Worm (Caenorhabditis elegans) whole organism, late embryonic: Measurements from ENCODE around the gene T10C6.6.
"Not testable (repeated sequence)": the region's sequence is repeated elsewhere in the genome, so short reads cannot be mapped to it uniquely, and the experiment has no call there.

Experiments used
- C08G9.2 ChIP-seq: sonication (generic microtip); optimal IDR thresholded peaks from 2 replicates; lab custom pipeline; 2016; ENCODE audit warnings: mild to moderate bottlenecking, missing genetic modification characterization, moderate library complexity, missing compliant biosample characterization
- C38D4.7 ChIP-seq: fragments of 200-800 bp; sonication (Bioruptor generic); optimal IDR thresholded peaks from 2 replicates; lab custom pipeline; 2018; ENCODE audit warnings: mild to moderate bottlenecking, missing genetic modification characterization, moderate library complexity, missing compliant biosample characterization
- K09A11.1 ChIP-seq: sonication (generic microtip); optimal IDR thresholded peaks from 2 replicates; lab custom pipeline; 2017; ENCODE audit warnings: antibody characterized with exemption, mild to moderate bottlenecking, missing genetic modification characterization, missing compliant biosample characterization; ENCODE audit not compliant: insufficient read depth
- T23F11.4 ChIP-seq: fragments of 200-800 bp; sonication (Bioruptor generic); optimal IDR thresholded peaks from 2 replicates; lab custom pipeline; 2018; ENCODE audit warnings: mild to moderate bottlenecking, missing genetic modification characterization, missing compliant biosample characterization
- Y22D7AL.16 ChIP-seq: sonication (generic microtip); optimal IDR thresholded peaks from 2 replicates; lab custom pipeline; 2016; ENCODE audit warnings: missing genetic modification characterization, missing compliant biosample characterization
- ceh-14 ChIP-seq: sonication (generic microtip); optimal IDR thresholded peaks from 2 replicates; lab custom pipeline; 2016; ENCODE audit warnings: missing genotype, missing genetic modification characterization, missing compliant biosample characterization
- ceh-19 ChIP-seq: fragments of 200-800 bp; sonication (Bioruptor generic); optimal IDR thresholded peaks from 2 replicates; lab custom pipeline; 2018; ENCODE audit warnings: mild to moderate bottlenecking, missing genetic modification characterization, missing compliant biosample characterization
- ceh-31 ChIP-seq: sonication (generic microtip); optimal IDR thresholded peaks from 2 replicates; lab custom pipeline; 2016; ENCODE audit warnings: missing genetic modification characterization, missing compliant biosample characterization
- ceh-48 ChIP-seq: sonication (generic microtip); optimal IDR thresholded peaks from 2 replicates; lab custom pipeline; 2016; ENCODE audit warnings: missing genetic modification characterization, inconsistent platforms, missing compliant biosample characterization
- ceh-6 ChIP-seq: fragments of 200-800 bp; sonication (Bioruptor generic); optimal IDR thresholded peaks from 2 replicates; lab custom pipeline; 2018; ENCODE audit warnings: mild to moderate bottlenecking, missing genetic modification characterization, missing compliant biosample characterization
- che-1 ChIP-seq: sonication (generic microtip); optimal IDR thresholded peaks from 2 replicates; lab custom pipeline; 2016; ENCODE audit warnings: mild to moderate bottlenecking, missing genetic modification characterization, missing compliant biosample characterization
- dmd-4 ChIP-seq: sonication (generic microtip); optimal IDR thresholded peaks from 2 replicates; lab custom pipeline; 2016; ENCODE audit warnings: borderline replicate concordance, missing genetic modification characterization, missing compliant biosample characterization
- elt-2 ChIP-seq: sonication (generic microtip); optimal IDR thresholded peaks from 2 replicates; lab custom pipeline; 2016; ENCODE audit warnings: missing genetic modification reagents, missing genetic modification characterization, missing compliant biosample characterization
- elt-4 ChIP-seq: sonication (generic microtip); optimal IDR thresholded peaks from 2 replicates; lab custom pipeline; 2016; ENCODE audit warnings: missing genetic modification characterization, missing compliant biosample characterization
- eyg-1 ChIP-seq: sonication (generic microtip); optimal IDR thresholded peaks from 2 replicates; lab custom pipeline; 2016; ENCODE audit warnings: missing genotype, missing genetic modification characterization, missing compliant biosample characterization
- fkh-6 ChIP-seq: sonication (generic microtip); optimal IDR thresholded peaks from 2 replicates; lab custom pipeline; 2016; ENCODE audit warnings: missing genetic modification characterization, missing compliant biosample characterization
- hlh-15 ChIP-seq: sonication (generic microtip); optimal IDR thresholded peaks from 2 replicates; lab custom pipeline; 2016; ENCODE audit warnings: missing genetic modification characterization, missing compliant biosample characterization
- hlh-30 ChIP-seq: sonication (generic microtip); optimal IDR thresholded peaks from 2 replicates; lab custom pipeline; 2017; ENCODE audit warnings: antibody characterized with exemption, missing genetic modification characterization, missing compliant biosample characterization; ENCODE audit not compliant: insufficient read depth
- hlh-6 ChIP-seq: sonication (generic microtip); optimal IDR thresholded peaks from 2 replicates; lab custom pipeline; 2016; ENCODE audit warnings: missing genotype, missing genetic modification characterization, missing compliant biosample characterization
- lim-6 ChIP-seq: sonication (generic microtip); optimal IDR thresholded peaks from 2 replicates; lab custom pipeline; 2016; ENCODE audit warnings: missing genetic modification characterization, missing compliant biosample characterization
- lin-11 ChIP-seq: fragments of 200-800 bp; sonication (Bioruptor generic); optimal IDR thresholded peaks from 2 replicates; lab custom pipeline; 2018; ENCODE audit warnings: mild to moderate bottlenecking, missing genetic modification characterization, missing compliant biosample characterization
- nhr-232 ChIP-seq: sonication (generic microtip); optimal IDR thresholded peaks from 2 replicates; lab custom pipeline; 2016; ENCODE audit warnings: missing genetic modification characterization, missing compliant biosample characterization
- npax-4 ChIP-seq: sonication (generic microtip); optimal IDR thresholded peaks from 2 replicates; lab custom pipeline; 2016; ENCODE audit warnings: missing genetic modification characterization, missing compliant biosample characterization
- odd-2 ChIP-seq: sonication (generic microtip); optimal IDR thresholded peaks from 2 replicates; lab custom pipeline; 2017; ENCODE audit warnings: antibody characterized with exemption, mild to moderate bottlenecking, missing genetic modification characterization, missing compliant biosample characterization
- pax-1 ChIP-seq: fragments of 150-350 bp; optimal IDR thresholded peaks from 2 replicates; lab custom pipeline; 2014; ENCODE audit warnings: missing biosample characterization, missing genetic modification characterization
- pha-2 ChIP-seq: sonication (generic microtip); optimal IDR thresholded peaks from 2 replicates; lab custom pipeline; 2017; ENCODE audit warnings: mild to moderate bottlenecking, missing genetic modification characterization, missing compliant biosample characterization
- ref-2 ChIP-seq: sonication (generic microtip); optimal IDR thresholded peaks from 2 replicates; lab custom pipeline; 2016; ENCODE audit warnings: missing genetic modification characterization, missing compliant biosample characterization
- rnt-1 ChIP-seq: sonication (generic microtip); optimal IDR thresholded peaks from 2 replicates; lab custom pipeline; 2016; ENCODE audit warnings: missing genetic modification characterization, missing compliant biosample characterization
- sox-4 ChIP-seq: sonication (generic microtip); optimal IDR thresholded peaks from 2 replicates; lab custom pipeline; 2017; ENCODE audit warnings: mild to moderate bottlenecking, missing genetic modification characterization, inconsistent platforms, missing compliant biosample characterization
- syd-9 ChIP-seq: sonication (generic microtip); optimal IDR thresholded peaks from 2 replicates; lab custom pipeline; 2016; ENCODE audit warnings: mild to moderate bottlenecking, missing genetic modification characterization, moderate library complexity, missing compliant biosample characterization
- tbx-2 ChIP-seq: sonication (generic microtip); optimal IDR thresholded peaks from 2 replicates; lab custom pipeline; 2016; ENCODE audit warnings: missing genetic modification characterization, missing compliant biosample characterization
- unc-42 ChIP-seq: sonication (generic microtip); optimal IDR thresholded peaks from 2 replicates; lab custom pipeline; 2016; ENCODE audit warnings: missing genotype, missing genetic modification characterization, missing compliant biosample characterization
- unc-86 ChIP-seq: sonication (generic microtip); optimal IDR thresholded peaks from 2 replicates; lab custom pipeline; 2016; ENCODE audit warnings: missing genetic modification characterization, missing compliant biosample characterization

Gene T10C6.6

ce11 chrV:15988074-15988473 is 36.1 kb upstream of the T10C6.6 start, which contains the start of gene F36G9.15:
Gene F36G9.15 (minus strand): TSS chrV:15988174.
- TF ChIP-seq C08G9.2 (tag; lab: Kevin White, UChicago) (no peak), lin-11 (tag; lab: Kevin White, UChicago) (no peak)
- TF ChIP-seq, all 69 proteins: peak for 0

ce11 chrV:15991850-15992249 is 32.3 kb upstream of the T10C6.6 start, which contains the start of gene C06C6.7:
Gene C06C6.7 (plus strand): TSS chrV:15992150.
- not testable (repeated sequence) for TF ChIP-seq pax-1 (tag; lab: Kevin White, UChicago); ceh-31; ceh-48 (tag; lab: Kevin White, UChicago)

ce11 chrV:15996655-15997186 is 27.4 kb upstream of the T10C6.6 start, which contains the start of the genes C06C6.9 and C06C6.8:
Gene C06C6.9 (minus strand): TSS chrV:15996755.
Gene C06C6.8 (plus strand): TSS chrV:15997136.
- TF ChIP-seq che-1, result no peak
- no peak for TF ChIP-seq K09A11.1 (tag; lab: Kevin White, UChicago)
- no peak for TF ChIP-seq tbx-2 (tag; lab: Kevin White, UChicago)
- TF ChIP-seq sox-4 (tag; lab: Kevin White, UChicago), result no peak
- no peak for TF ChIP-seq elt-2 (tag; lab: Kevin White, UChicago)
- TF ChIP-seq hlh-15 (tag; lab: Kevin White, UChicago), result no peak
- TF ChIP-seq ref-2 (tag; lab: Kevin White, UChicago), result no peak
- TF ChIP-seq unc-86, result no peak
- TF ChIP-seq ceh-19 (GFP tag; lab: Kevin White, UChicago), result no peak
- TF ChIP-seq pha-2 (tag; lab: Kevin White, UChicago), result no peak
- TF ChIP-seq hlh-30 (tag; lab: Kevin White, UChicago), result no peak
- TF ChIP-seq fkh-6 (tag; lab: Kevin White, UChicago), result no peak
- no peak for TF ChIP-seq unc-42 (tag; lab: Kevin White, UChicago)
- TF ChIP-seq dmd-4 (tag; lab: Kevin White, UChicago), result no peak
- no peak for TF ChIP-seq hlh-6 (tag; lab: Kevin White, UChicago)
- TF ChIP-seq odd-2 (tag; lab: Kevin White, UChicago), result no peak
- no peak for TF ChIP-seq syd-9 (tag; lab: Kevin White, UChicago)
- no peak for TF ChIP-seq lim-6 (tag; lab: Kevin White, UChicago)
- TF ChIP-seq npax-4 (tag; lab: Kevin White, UChicago), result no peak
- TF ChIP-seq ceh-14 (tag; lab: Kevin White, UChicago), result no peak

ce11 chrV:16000433-16000832 is 23.7 kb upstream of the T10C6.6 start, which contains the start of gene nhr-50:
Gene nhr-50 (minus strand): TSS chrV:16000631.
- TF ChIP-seq rnt-1 (tag; lab: Kevin White, UChicago) (no peak), unc-86 (no peak), hlh-30 (tag; lab: Kevin White, UChicago) (peak; percentile 15), ceh-6 (no peak), eyg-1 (tag; lab: Kevin White, UChicago) (no peak), T23F11.4 (GFP tag; lab: Kevin White, UChicago) (no peak), ceh-48 (tag; lab: Kevin White, UChicago) (no peak), nhr-232 (tag; lab: Kevin White, UChicago) (no peak), Y22D7AL.16 (tag; lab: Kevin White, UChicago) (no peak)
- TF ChIP-seq, all 69 proteins: peak for 1

- TF ChIP-seq Y22D7AL.16 (tag; lab: Kevin White, UChicago), result no peak
- no peak for TF ChIP-seq unc-86
- TF ChIP-seq elt-2 (tag; lab: Kevin White, UChicago), result no peak
- TF ChIP-seq C38D4.7 (GFP tag; lab: Kevin White, UChicago), result no peak
- TF ChIP-seq elt-4 (tag; lab: Kevin White, UChicago), result no peak
Observed at ce11 chrV:16002288-16002687, 21.8 kb upstream of the T10C6.6 start, which contains the start of gene nhr-63. Gene nhr-63 (plus strand): TSS chrV:16002588.
